Fruit fly (Drosophila melanogaster): ENCODE data around the gene Cpr65Ax2.

- TF ChIP-seq Pif1A (GFP tag; optimal IDR thresholded peaks at IDR 0.05) (no peak), CG8301 (tag; optimal IDR thresholded peaks at IDR 0.05) (no peak), Ets98B (GFP tag; IDR thresholded peaks at IDR 0.05) (no peak), fd96Ca (GFP tag; IDR thresholded peaks at IDR 0.05) (no peak), CG34367 (tag; optimal IDR thresholded peaks at IDR 0.05) (no peak), CG13204 (GFP tag; optimal IDR thresholded peaks at IDR 0.05) (no peak), CG15710 (tag; optimal IDR thresholded peaks at IDR 0.05) (no peak), CG32121 (GFP tag; IDR thresholded peaks at IDR 0.05) (no peak), CG14655 (GFP tag; optimal IDR thresholded peaks at IDR 0.05) (no peak)
Measured at dm6 chr3L:6129591-6129990, 21.1 kb downstream of the Cpr65Ax2 start.
